Worm (Caenorhabditis elegans) whole organism, young adult: Measurements from ENCODE around the gene ZK622.4.

Source experiments
- B0019.2 ChIP-seq: fragments of 200-800 bp; sonication (Bioruptor generic); conservative IDR thresholded peaks from 2 replicates; pipeline ENCODE4 v1.3.6; 2022; ENCODE audit warnings: missing genetic modification reagents, missing genetic modification characterization, missing compliant biosample characterization
- C06A6.2 ChIP-seq: fragments of 200-800 bp; sonication (Bioruptor generic); conservative IDR thresholded peaks from 2 replicates; pipeline ENCODE4 v1.3.6; 2022; ENCODE audit warnings: missing genetic modification characterization, missing compliant biosample characterization
- F57A8.1 ChIP-seq: fragments of 200-800 bp; sonication (Bioruptor generic); optimal IDR thresholded peaks from 2 replicates; lab custom pipeline; 2018; ENCODE audit warnings: mild to moderate bottlenecking, missing genetic modification characterization, moderate library complexity, missing compliant biosample characterization
- T26A5.8 ChIP-seq: sonication (generic microtip); optimal IDR thresholded peaks from 2 replicates; lab custom pipeline; 2016; ENCODE audit warnings: missing genetic modification characterization, missing compliant biosample characterization
- Y53F4B.3 ChIP-seq: fragments of 200-800 bp; sonication (Bioruptor generic); IDR thresholded peaks from 2 replicates; pipeline ENCODE4 v1.3.6; 2022; ENCODE audit warnings: missing genetic modification reagents, missing genetic modification characterization, missing compliant biosample characterization
- Y79H2A.3 ChIP-seq: fragments of 200-800 bp; sonication (Bioruptor generic); conservative IDR thresholded peaks from 2 replicates; pipeline ENCODE4 v1.3.6; 2022; ENCODE audit warnings: missing genetic modification reagents, missing genetic modification characterization, missing compliant biosample characterization
- Y95B8A.8 ChIP-seq: fragments of 200-800 bp; sonication (Bioruptor generic); IDR thresholded peaks from 2 replicates; pipeline ENCODE4 v1.3.6; 2022; ENCODE audit warnings: missing genetic modification reagents, missing genetic modification characterization, missing compliant biosample characterization
- attf-5 ChIP-seq: fragments of 200-800 bp; sonication (Bioruptor generic); optimal IDR thresholded peaks from 2 replicates; lab custom pipeline; 2018; ENCODE audit warnings: mild to moderate bottlenecking, missing genetic modification characterization, missing compliant biosample characterization
- cebp-1 ChIP-seq, 2 experiments: fragments of 200-800 bp in 1 of 2; sonication (Bioruptor generic) in 1 of 2; sonication (generic microtip) in 1 of 2; IDR thresholded peaks in 1 of 2; optimal IDR thresholded peaks in 1 of 2; 2 replicates each; pipeline versions ENCODE4 v1.3.6 to Lab custom; 2017 to 2022; ENCODE audit warnings: missing compliant biosample characterization in 2 of 2, missing genetic modification characterization in 2 of 2, mild to moderate bottlenecking in 1 of 2, missing genetic modification reagents in 1 of 2, moderate library complexity in 1 of 2
- ceh-79 ChIP-seq: sonication (generic microtip); optimal IDR thresholded peaks from 2 replicates; lab custom pipeline; 2017; ENCODE audit warnings: mild to moderate bottlenecking, missing genetic modification characterization, missing compliant biosample characterization
- dox-1 ChIP-seq: fragments of 200-800 bp; sonication (Bioruptor generic); IDR thresholded peaks from 2 replicates; pipeline ENCODE4 v1.3.6; 2022; ENCODE audit warnings: missing genetic modification reagents, missing genetic modification characterization, missing compliant biosample characterization
- efl-1 ChIP-seq: fragments of 150-350 bp; optimal IDR thresholded peaks from 2 replicates; lab custom pipeline; 2014; ENCODE audit warnings: missing biosample characterization, missing genetic modification reagents, missing genetic modification characterization
- ekl-4 ChIP-seq: fragments of 200-800 bp; sonication (Bioruptor generic); IDR thresholded peaks from 2 replicates; pipeline ENCODE4 v1.3.6; 2022; ENCODE audit warnings: missing genetic modification reagents, missing genetic modification characterization, missing compliant biosample characterization
- ets-4 ChIP-seq: fragments of 200-800 bp; sonication (Bioruptor generic); optimal IDR thresholded peaks from 2 replicates; lab custom pipeline; 2018; ENCODE audit warnings: mild to moderate bottlenecking, missing genetic modification characterization, missing compliant biosample characterization
- gei-17 ChIP-seq: fragments of 200-800 bp; sonication (Bioruptor generic); optimal IDR thresholded peaks from 2 replicates; lab custom pipeline; 2018; ENCODE audit warnings: mild to moderate bottlenecking, missing genetic modification characterization, missing compliant biosample characterization
- hmg-20 ChIP-seq: fragments of 200-800 bp; sonication (Bioruptor generic); IDR thresholded peaks from 2 replicates; pipeline ENCODE4 v1.3.6; 2022; ENCODE audit warnings: missing genetic modification reagents, missing genetic modification characterization, missing compliant biosample characterization
- hsf-1 ChIP-seq: fragments of 200-800 bp; sonication (Bioruptor generic); IDR thresholded peaks from 2 replicates; pipeline ENCODE4 v1.3.6; 2022; ENCODE audit warnings: missing genetic modification reagents, missing genetic modification characterization, missing compliant biosample characterization
- let-607 ChIP-seq, 2 experiments: fragments of 200-800 bp in 1 of 2; sonication (Bioruptor generic) in 1 of 2; sonication (generic microtip) in 1 of 2; optimal IDR thresholded peaks; 2 replicates each; lab custom pipeline; 2016 to 2018; ENCODE audit warnings: mild to moderate bottlenecking in 2 of 2, missing compliant biosample characterization in 2 of 2, missing genetic modification characterization in 2 of 2, moderate library complexity in 2 of 2, missing genotype in 1 of 2
- lin-26 ChIP-seq: fragments of 200-800 bp; sonication (Bioruptor generic); IDR thresholded peaks from 2 replicates; pipeline ENCODE4 v1.3.6; 2022; ENCODE audit warnings: missing genetic modification reagents, missing genetic modification characterization, missing compliant biosample characterization
- madf-10 ChIP-seq: sonication (generic microtip); optimal IDR thresholded peaks from 2 replicates; lab custom pipeline; 2016; ENCODE audit warnings: mild to moderate bottlenecking, missing genetic modification characterization, missing compliant biosample characterization
- mel-28 ChIP-seq: sonication (generic microtip); optimal IDR thresholded peaks from 2 replicates; lab custom pipeline; 2016; ENCODE audit warnings: borderline replicate concordance, mild to moderate bottlenecking, missing genetic modification characterization, missing compliant biosample characterization
- nfya-1 ChIP-seq: sonication (generic microtip); optimal IDR thresholded peaks from 2 replicates; lab custom pipeline; 2017; ENCODE audit warnings: antibody characterized with exemption, missing compliant biosample characterization, missing genetic modification characterization, borderline replicate concordance; ENCODE audit not compliant: insufficient read depth
- nhr-80 ChIP-seq: sonication (generic microtip); optimal IDR thresholded peaks from 2 replicates; lab custom pipeline; 2016; ENCODE audit warnings: missing genetic modification characterization, missing compliant biosample characterization
- pha-4 ChIP-seq: fragments of 150-350 bp; sonication (generic microtip); optimal IDR thresholded peaks from 2 replicates; lab custom pipeline; 2014; ENCODE audit warnings: missing biosample characterization, missing genetic modification reagents, missing genetic modification characterization
- repo-1 ChIP-seq: sonication (generic microtip); optimal IDR thresholded peaks from 2 replicates; lab custom pipeline; 2017; ENCODE audit warnings: mild to moderate bottlenecking, missing genetic modification characterization, missing compliant biosample characterization
- snpc-1.1 ChIP-seq: sonication (generic microtip); optimal IDR thresholded peaks from 2 replicates; lab custom pipeline; 2017; ENCODE audit warnings: missing genetic modification characterization, mild to moderate bottlenecking, missing compliant biosample characterization, antibody characterized with exemption, moderate library complexity, missing genotype, missing genetic modification reagents; ENCODE audit not compliant: insufficient read depth
- somi-1 ChIP-seq: fragments of 200-800 bp; sonication (Bioruptor generic); optimal IDR thresholded peaks from 2 replicates; lab custom pipeline; 2018; ENCODE audit warnings: mild to moderate bottlenecking, missing genetic modification characterization, missing compliant biosample characterization
- tlf-1 ChIP-seq: fragments of 200-800 bp; sonication (Bioruptor generic); optimal IDR thresholded peaks from 2 replicates; lab custom pipeline; 2018; ENCODE audit warnings: mild to moderate bottlenecking, missing genetic modification characterization, missing compliant biosample characterization
- unc-62 ChIP-seq: fragments of 150-350 bp; optimal IDR thresholded peaks from 2 replicates; lab custom pipeline; 2014; ENCODE audit warnings: missing biosample characterization, missing genetic modification reagents, missing genetic modification characterization
- ztf-18 ChIP-seq: sonication (generic microtip); optimal IDR thresholded peaks from 2 replicates; lab custom pipeline; 2016; ENCODE audit warnings: missing genotype, mild to moderate bottlenecking, missing genetic modification characterization, missing compliant biosample characterization
- ztf-28 ChIP-seq: fragments of 200-800 bp; sonication (Bioruptor generic); IDR thresholded peaks from 2 replicates; pipeline ENCODE4 v1.3.6; 2022; ENCODE audit warnings: missing genetic modification reagents, missing genetic modification characterization, missing compliant biosample characterization
- ztf-3 ChIP-seq: fragments of 200-800 bp; sonication (Bioruptor generic); optimal IDR thresholded peaks from 2 replicates; lab custom pipeline; 2018; ENCODE audit warnings: mild to moderate bottlenecking, missing genetic modification characterization, missing compliant biosample characterization
- ztf-6 ChIP-seq: fragments of 200-800 bp; sonication (Bioruptor generic); IDR thresholded peaks from 2 replicates; pipeline ENCODE4 v1.3.6; 2022; ENCODE audit warnings: missing genetic modification reagents, missing genetic modification characterization, missing compliant biosample characterization

The ZK622.4 gene

ce11 chrII:5337495-5337840, 45.0 kb downstream of the ZK622.4 start:
- TF ChIP-seq unc-62 (GFP tag; lab: Kevin White, UChicago) (peak; percentile 21), lin-26 (GFP tag; lab: Robert Waterston, UW) (0 out of 2 replicates have a peak, but pooled peaks have one; percentile 8), nhr-80 (tag; lab: Kevin White, UChicago) (peak; percentile 31), ceh-79 (tag; lab: Kevin White, UChicago) (no peak), madf-10 (tag; lab: Kevin White, UChicago) (no peak), snpc-1.1 (tag; lab: Kevin White, UChicago) (no peak), T26A5.8 (tag; lab: Kevin White, UChicago) (no peak), nfya-1 (tag; lab: Kevin White, UChicago) (no peak), ets-4 (GFP tag; lab: Kevin White, UChicago) (no peak)

ce11 chrII:5338301-5338700, 45.8 kb downstream of the ZK622.4 start:
- TF ChIP-seq ekl-4 (GFP tag; lab: Robert Waterston, UW) (0 out of 2 replicates have a peak, but pooled peaks have one; percentile 10), pha-4 (peak; percentile 56), cebp-1 (GFP tag; IDR thresholded peaks at IDR 0.05; lab: Robert Waterston, UW) (peak; percentile 74), cebp-1 (tag; optimal IDR thresholded peaks at IDR 0.05; lab: Kevin White, UChicago) (peak; percentile 82), ztf-3 (GFP tag; lab: Kevin White, UChicago) (no peak), nhr-80 (tag; lab: Kevin White, UChicago) (peak; percentile 18), attf-5 (GFP tag; lab: Kevin White, UChicago) (peak; percentile 54), C06A6.2 (GFP tag; lab: Robert Waterston, UW) (0 out of 2 replicates have a peak, but pooled peaks have one; percentile 12), ztf-28 (no peak), lin-26 (GFP tag; lab: Robert Waterston, UW) (0 out of 2 replicates have a peak, but pooled peaks have one; percentile 17), let-607 (tag; optimal IDR thresholded peaks at IDR 0.05; lab: Kevin White, UChicago) (peak in 1 of 2 experiments; percentile 2), F57A8.1 (GFP tag; lab: Kevin White, UChicago) (no peak), hsf-1 (GFP tag; lab: Robert Waterston, UW) (0 out of 2 replicates have a peak, but pooled peaks have one; percentile 35), repo-1 (tag; lab: Kevin White, UChicago) (no peak)

- TF ChIP-seq ztf-18 = no peak
- no peak for TF ChIP-seq mel-28 (tag; lab: Kevin White, UChicago)
- TF ChIP-seq dox-1 (GFP tag; lab: Robert Waterston, UW) = no peak
- TF ChIP-seq Y95B8A.8 = no peak
- no peak for TF ChIP-seq B0019.2
- no peak for TF ChIP-seq somi-1 (GFP tag; lab: Kevin White, UChicago)
- TF ChIP-seq gei-17 (GFP tag; lab: Kevin White, UChicago) = no peak
- TF ChIP-seq ztf-6 (GFP tag; lab: Robert Waterston, UW) = no peak
- no peak for TF ChIP-seq Y53F4B.3 (GFP tag; lab: Robert Waterston, UW)
- TF ChIP-seq hmg-20 = no peak
- TF ChIP-seq T26A5.8 (tag; lab: Kevin White, UChicago) = no peak
- TF ChIP-seq Y79H2A.3 = no peak
- no peak for TF ChIP-seq snpc-1.1 (tag; lab: Kevin White, UChicago)
- no peak for TF ChIP-seq unc-62 (GFP tag; lab: Kevin White, UChicago)
- TF ChIP-seq tlf-1 = no peak
- TF ChIP-seq efl-1 = no peak
These were observed 47.0 kb downstream of the ZK622.4 start for ce11 chrII:5339547-5339946.
